Worm (Caenorhabditis elegans) whole organism, late embryonic: ENCODE data around the gene ZK682.7.

Source experiments
- C38D4.7 ChIP-seq: fragments of 200-800 bp; sonication (Bioruptor generic); optimal IDR thresholded peaks from 2 replicates; lab custom pipeline; 2018; ENCODE audit warnings: mild to moderate bottlenecking, missing genetic modification characterization, moderate library complexity, missing compliant biosample characterization
- F13H6.1 ChIP-seq: sonication (generic microtip); optimal IDR thresholded peaks from 2 replicates; lab custom pipeline; 2016; ENCODE audit warnings: missing genetic modification characterization, missing compliant biosample characterization
- K02D7.2 ChIP-seq: sonication (generic microtip); optimal IDR thresholded peaks from 2 replicates; lab custom pipeline; 2017; ENCODE audit warnings: mild to moderate bottlenecking, missing genetic modification characterization, missing compliant biosample characterization
- T23F11.4 ChIP-seq: fragments of 200-800 bp; sonication (Bioruptor generic); optimal IDR thresholded peaks from 2 replicates; lab custom pipeline; 2018; ENCODE audit warnings: mild to moderate bottlenecking, missing genetic modification characterization, missing compliant biosample characterization
- ama-1 ChIP-seq: fragments of 150-350 bp; optimal IDR thresholded peaks from 2 replicates; lab custom pipeline; 2014
- ceh-14 ChIP-seq: sonication (generic microtip); optimal IDR thresholded peaks from 2 replicates; lab custom pipeline; 2016; ENCODE audit warnings: missing genotype, missing genetic modification characterization, missing compliant biosample characterization
- ceh-18 ChIP-seq: sonication (generic microtip); optimal IDR thresholded peaks from 2 replicates; lab custom pipeline; 2016; ENCODE audit warnings: missing genetic modification characterization, missing compliant biosample characterization
- ceh-19 ChIP-seq: fragments of 200-800 bp; sonication (Bioruptor generic); optimal IDR thresholded peaks from 2 replicates; lab custom pipeline; 2018; ENCODE audit warnings: mild to moderate bottlenecking, missing genetic modification characterization, missing compliant biosample characterization
- ceh-2 ChIP-seq: sonication (generic microtip); optimal IDR thresholded peaks from 2 replicates; lab custom pipeline; 2016; ENCODE audit warnings: missing genotype, missing genetic modification characterization, missing compliant biosample characterization
- ceh-24 ChIP-seq: sonication (generic microtip); optimal IDR thresholded peaks from 2 replicates; lab custom pipeline; 2016; ENCODE audit warnings: mild to moderate bottlenecking, missing genetic modification characterization, missing compliant biosample characterization
- ceh-30 ChIP-seq: fragments of 150-350 bp; optimal IDR thresholded peaks from 2 replicates; lab custom pipeline; 2014; ENCODE audit warnings: missing biosample characterization, missing genetic modification characterization
- ceh-31 ChIP-seq: sonication (generic microtip); optimal IDR thresholded peaks from 2 replicates; lab custom pipeline; 2016; ENCODE audit warnings: missing genetic modification characterization, missing compliant biosample characterization
- ceh-34 ChIP-seq: sonication (generic microtip); optimal IDR thresholded peaks from 2 replicates; lab custom pipeline; 2016; ENCODE audit warnings: mild to moderate bottlenecking, missing genetic modification characterization, missing compliant biosample characterization
- ceh-48 ChIP-seq: sonication (generic microtip); optimal IDR thresholded peaks from 2 replicates; lab custom pipeline; 2016; ENCODE audit warnings: missing genetic modification characterization, inconsistent platforms, missing compliant biosample characterization
- ceh-6 ChIP-seq: fragments of 200-800 bp; sonication (Bioruptor generic); optimal IDR thresholded peaks from 2 replicates; lab custom pipeline; 2018; ENCODE audit warnings: mild to moderate bottlenecking, missing genetic modification characterization, missing compliant biosample characterization
- ceh-9 ChIP-seq: sonication (generic microtip); optimal IDR thresholded peaks from 2 replicates; lab custom pipeline; 2016; ENCODE audit warnings: mild to moderate bottlenecking, missing genetic modification characterization, inconsistent platforms, missing compliant biosample characterization
- che-1 ChIP-seq: sonication (generic microtip); optimal IDR thresholded peaks from 2 replicates; lab custom pipeline; 2016; ENCODE audit warnings: mild to moderate bottlenecking, missing genetic modification characterization, missing compliant biosample characterization
- dmd-4 ChIP-seq: sonication (generic microtip); optimal IDR thresholded peaks from 2 replicates; lab custom pipeline; 2016; ENCODE audit warnings: borderline replicate concordance, missing genetic modification characterization, missing compliant biosample characterization
- elt-2 ChIP-seq: sonication (generic microtip); optimal IDR thresholded peaks from 2 replicates; lab custom pipeline; 2016; ENCODE audit warnings: missing genetic modification reagents, missing genetic modification characterization, missing compliant biosample characterization
- fax-1 ChIP-seq: sonication (generic microtip); optimal IDR thresholded peaks from 2 replicates; lab custom pipeline; 2016; ENCODE audit warnings: missing genotype, missing genetic modification characterization, missing compliant biosample characterization
- fkh-10 ChIP-seq: fragments of 150-350 bp; optimal IDR thresholded peaks from 2 replicates; lab custom pipeline; 2014; ENCODE audit warnings: missing biosample characterization, missing genetic modification reagents, missing genetic modification characterization
- fkh-6 ChIP-seq: sonication (generic microtip); optimal IDR thresholded peaks from 2 replicates; lab custom pipeline; 2016; ENCODE audit warnings: missing genetic modification characterization, missing compliant biosample characterization
- hlh-15 ChIP-seq: sonication (generic microtip); optimal IDR thresholded peaks from 2 replicates; lab custom pipeline; 2016; ENCODE audit warnings: missing genetic modification characterization, missing compliant biosample characterization
- hlh-30 ChIP-seq: sonication (generic microtip); optimal IDR thresholded peaks from 2 replicates; lab custom pipeline; 2017; ENCODE audit warnings: antibody characterized with exemption, missing genetic modification characterization, missing compliant biosample characterization; ENCODE audit not compliant: insufficient read depth
- hlh-6 ChIP-seq: sonication (generic microtip); optimal IDR thresholded peaks from 2 replicates; lab custom pipeline; 2016; ENCODE audit warnings: missing genotype, missing genetic modification characterization, missing compliant biosample characterization
- hlh-8 ChIP-seq: sonication (generic microtip); optimal IDR thresholded peaks from 2 replicates; lab custom pipeline; 2016; ENCODE audit warnings: missing genotype, missing genetic modification characterization, missing compliant biosample characterization
- madf-2 ChIP-seq: sonication (generic microtip); optimal IDR thresholded peaks from 2 replicates; lab custom pipeline; 2017; ENCODE audit warnings: missing genetic modification characterization, missing compliant biosample characterization
- mec-3 ChIP-seq: sonication (generic microtip); optimal IDR thresholded peaks from 2 replicates; lab custom pipeline; 2016; ENCODE audit warnings: borderline replicate concordance, missing genetic modification characterization, missing compliant biosample characterization
- nfya-1 ChIP-seq: sonication (generic microtip); optimal IDR thresholded peaks from 2 replicates; lab custom pipeline; 2017; ENCODE audit warnings: missing genetic modification characterization, mild to moderate bottlenecking, missing compliant biosample characterization, antibody characterized with exemption, moderate library complexity
- pat-9 ChIP-seq: fragments of 200-800 bp; sonication (Bioruptor generic); optimal IDR thresholded peaks from 2 replicates; lab custom pipeline; 2018; ENCODE audit warnings: mild to moderate bottlenecking, missing genetic modification characterization, moderate library complexity, missing compliant biosample characterization
- pax-1 ChIP-seq: fragments of 150-350 bp; optimal IDR thresholded peaks from 2 replicates; lab custom pipeline; 2014; ENCODE audit warnings: missing biosample characterization, missing genetic modification characterization
- rnt-1 ChIP-seq: sonication (generic microtip); optimal IDR thresholded peaks from 2 replicates; lab custom pipeline; 2016; ENCODE audit warnings: missing genetic modification characterization, missing compliant biosample characterization
- sdc-2 ChIP-seq: sonication (generic microtip); optimal IDR thresholded peaks from 2 replicates; lab custom pipeline; 2016; ENCODE audit warnings: missing genotype, missing genetic modification characterization, missing compliant biosample characterization
- syd-9 ChIP-seq: sonication (generic microtip); optimal IDR thresholded peaks from 2 replicates; lab custom pipeline; 2016; ENCODE audit warnings: mild to moderate bottlenecking, missing genetic modification characterization, moderate library complexity, missing compliant biosample characterization
- tbx-2 ChIP-seq: sonication (generic microtip); optimal IDR thresholded peaks from 2 replicates; lab custom pipeline; 2016; ENCODE audit warnings: missing genetic modification characterization, missing compliant biosample characterization
- tbx-7 ChIP-seq: sonication (generic microtip); optimal IDR thresholded peaks from 2 replicates; lab custom pipeline; 2016; ENCODE audit warnings: missing genotype, missing genetic modification characterization, missing compliant biosample characterization
- unc-42 ChIP-seq: sonication (generic microtip); optimal IDR thresholded peaks from 2 replicates; lab custom pipeline; 2016; ENCODE audit warnings: missing genotype, missing genetic modification characterization, missing compliant biosample characterization
- unc-55 ChIP-seq: sonication (generic microtip); optimal IDR thresholded peaks from 2 replicates; lab custom pipeline; 2017; ENCODE audit warnings: missing biosample characterization, missing genetic modification reagents, missing genetic modification characterization
- zip-5 ChIP-seq: sonication (generic microtip); optimal IDR thresholded peaks from 2 replicates; lab custom pipeline; 2016; ENCODE audit warnings: missing genetic modification characterization, missing compliant biosample characterization
- ztf-16 ChIP-seq: sonication (generic microtip); optimal IDR thresholded peaks from 2 replicates; lab custom pipeline; 2017; ENCODE audit warnings: missing genetic modification characterization, missing compliant biosample characterization

Gene ZK682.7

ce11 chrV:9249206-9249605 is 42.8 kb downstream of the ZK682.7 start, which contains the start of gene str-94:
str-94 (minus strand) TSS chrV:9249306.
- no peak for TF ChIP-seq ceh-19 (GFP tag; lab: Kevin White, UChicago)
- no peak for TF ChIP-seq madf-2 (tag; lab: Kevin White, UChicago)
- no peak for TF ChIP-seq ceh-2 (tag; lab: Kevin White, UChicago)
- TF ChIP-seq rnt-1 (tag; lab: Kevin White, UChicago) = no peak
- no peak for TF ChIP-seq C38D4.7 (GFP tag; lab: Kevin White, UChicago)
- no peak for TF ChIP-seq fax-1 (tag; lab: Kevin White, UChicago)
- TF ChIP-seq sdc-2 (tag; lab: Kevin White, UChicago) = no peak
- no peak for TF ChIP-seq unc-42 (tag; lab: Kevin White, UChicago)
- no peak for TF ChIP-seq ceh-9 (tag; lab: Kevin White, UChicago)
- no peak for TF ChIP-seq zip-5 (tag; lab: Kevin White, UChicago)
- TF ChIP-seq hlh-15 = no peak
- no peak for TF ChIP-seq pat-9
- no peak for TF ChIP-seq mec-3 (tag; lab: Kevin White, UChicago)
- TF ChIP-seq ceh-24 (tag; lab: Kevin White, UChicago) = no peak
- TF ChIP-seq F13H6.1 = no peak
- no peak for TF ChIP-seq ama-1 (lab: Kevin White, UChicago)
- TF ChIP-seq ztf-16 (tag; lab: Kevin White, UChicago) = no peak
- TF ChIP-seq fkh-6 (tag; lab: Kevin White, UChicago) = no peak

- TF ChIP-seq ceh-14 (no peak), hlh-6 (tag; lab: Kevin White, UChicago) (no peak), ceh-34 (tag; lab: Kevin White, UChicago) (peak; percentile 46), ceh-30 (tag; lab: Kevin White, UChicago) (no peak), fax-1 (tag; lab: Kevin White, UChicago) (no peak), K02D7.2 (tag; lab: Kevin White, UChicago) (no peak), unc-42 (tag; lab: Kevin White, UChicago) (peak; percentile 5), ceh-31 (tag; lab: Kevin White, UChicago) (peak; percentile 72), che-1 (tag; lab: Kevin White, UChicago) (no peak), fkh-10 (GFP tag; lab: Kevin White, UChicago) (no peak), pax-1 (tag; lab: Kevin White, UChicago) (peak; percentile 23), hlh-30 (tag; lab: Kevin White, UChicago) (peak; percentile 14), T23F11.4 (no peak), fkh-6 (tag; lab: Kevin White, UChicago) (no peak), nfya-1 (peak; percentile 35), hlh-8 (tag; lab: Kevin White, UChicago) (no peak), ceh-2 (tag; lab: Kevin White, UChicago) (no peak), elt-2 (tag; lab: Kevin White, UChicago) (no peak), unc-55 (GFP tag; lab: Kevin White, UChicago) (no peak), dmd-4 (no peak), ceh-19 (GFP tag; lab: Kevin White, UChicago) (no peak), ceh-18 (peak; percentile 60), tbx-2 (peak; percentile 46), syd-9 (tag; lab: Kevin White, UChicago) (no peak)
Measured at ce11 chrV:9247416-9247815, 44.5 kb downstream of the ZK682.7 start.

ce11 chrV:9246260-9246659 is 45.7 kb downstream of the ZK682.7 start, which contains the start of gene aat-2:
aat-2 (minus strand) TSS chrV:9246360.
- no peak for TF ChIP-seq madf-2 (tag; lab: Kevin White, UChicago)
- no peak for TF ChIP-seq ceh-48 (tag; lab: Kevin White, UChicago)
- no peak for TF ChIP-seq ztf-16 (tag; lab: Kevin White, UChicago)
- no peak for TF ChIP-seq ceh-6 (GFP tag; lab: Kevin White, UChicago)
- no peak for TF ChIP-seq ceh-34 (tag; lab: Kevin White, UChicago)
- TF ChIP-seq tbx-7 (tag; lab: Kevin White, UChicago) = no peak
- TF ChIP-seq unc-42 (tag; lab: Kevin White, UChicago) = no peak
